Worm (Caenorhabditis elegans) whole organism, L1 larva: Measurements from ENCODE around the gene Y53F4B.51.
"Not testable (repeated sequence)": the region's sequence is repeated elsewhere in the genome, so short reads cannot be mapped to it uniquely, and the experiment has no call there.

Experiments
- aha-1 ChIP-seq: fragments of 150-350 bp; optimal IDR thresholded peaks from 2 replicates; lab custom pipeline; 2014; ENCODE audit warnings: missing biosample characterization, missing genetic modification characterization
- ama-1 ChIP-seq: fragments of 150-350 bp; optimal IDR thresholded peaks from 2 replicates; lab custom pipeline; 2014
- ceh-82 ChIP-seq, 3 experiments: fragments of 150-350 bp in 1 of 3; sonication (generic microtip) in 2 of 3; optimal IDR thresholded peaks; 2 replicates each; lab custom pipeline; 2014 to 2017; ENCODE audit warnings: missing biosample characterization in 3 of 3, missing genetic modification characterization in 3 of 3
- ceh-88 ChIP-seq: fragments of 200-800 bp; sonication (Bioruptor generic); IDR thresholded peaks from 2 replicates; pipeline ENCODE4 v1.3.6; 2022; ENCODE audit warnings: missing genetic modification characterization, missing compliant biosample characterization
- dsc-1 ChIP-seq: sonication (generic microtip); optimal IDR thresholded peaks from 2 replicates; lab custom pipeline; 2016; ENCODE audit warnings: mild to moderate bottlenecking, missing genetic modification characterization, missing compliant biosample characterization
- efl-1 ChIP-seq, 4 experiments: fragments of 150-350 bp; optimal IDR thresholded peaks in 3 of 4; peaks in 1 of 4; 1 replicate in 1 of 4; 2 replicates in 3 of 4; lab custom pipeline; 2014; ENCODE audit warnings: missing biosample characterization in 2 of 4, missing genetic modification characterization in 2 of 4, missing genetic modification reagents in 2 of 4
- efl-3 ChIP-seq: fragments of 200-800 bp; sonication (Bioruptor generic); optimal IDR thresholded peaks from 2 replicates; lab custom pipeline; 2018; ENCODE audit warnings: mild to moderate bottlenecking, missing genetic modification characterization, missing compliant biosample characterization
- fkh-10 ChIP-seq: sonication (generic microtip); optimal IDR thresholded peaks from 2 replicates; lab custom pipeline; 2017; ENCODE audit warnings: missing biosample characterization, missing genetic modification reagents, missing genetic modification characterization
- fkh-4 ChIP-seq: sonication (generic microtip); optimal IDR thresholded peaks from 2 replicates; lab custom pipeline; 2016; ENCODE audit warnings: missing compliant biosample characterization, missing genetic modification characterization, borderline replicate concordance
- fkh-8 ChIP-seq: sonication (generic microtip); optimal IDR thresholded peaks from 2 replicates; lab custom pipeline; 2016; ENCODE audit warnings: mild to moderate bottlenecking, missing genetic modification characterization, missing compliant biosample characterization
- fos-1 ChIP-seq: fragments of 150-350 bp; optimal IDR thresholded peaks from 2 replicates; lab custom pipeline; 2014; ENCODE audit warnings: missing biosample characterization, missing genetic modification characterization
- isw-1 ChIP-seq: fragments of 200-800 bp; sonication (Bioruptor generic); IDR thresholded peaks from 2 replicates; pipeline ENCODE4 v1.3.6; 2022; ENCODE audit warnings: missing genetic modification characterization, missing compliant biosample characterization
- jun-1 ChIP-seq: fragments of 150-350 bp; optimal IDR thresholded peaks from 2 replicates; lab custom pipeline; 2014; ENCODE audit warnings: missing biosample characterization, missing genetic modification reagents, missing genetic modification characterization
- lin-14 ChIP-seq: fragments of 200-800 bp; sonication (Bioruptor generic); optimal IDR thresholded peaks from 2 replicates; lab custom pipeline; 2018; ENCODE audit warnings: mild to moderate bottlenecking, missing genetic modification characterization, moderate library complexity, missing compliant biosample characterization
- lsy-2 ChIP-seq, 2 experiments: fragments of 150-350 bp; optimal IDR thresholded peaks; 2 replicates each; lab custom pipeline; 2014; ENCODE audit warnings: missing biosample characterization in 2 of 2, missing genetic modification characterization in 2 of 2
- mab-9 ChIP-seq: fragments of 200-800 bp; sonication (Bioruptor generic); IDR thresholded peaks from 2 replicates; pipeline ENCODE4 v1.3.6; 2022; ENCODE audit warnings: missing genetic modification reagents, missing genetic modification characterization, missing compliant biosample characterization
- mef-2 ChIP-seq: fragments of 150-350 bp; optimal IDR thresholded peaks from 2 replicates; lab custom pipeline; 2014; ENCODE audit warnings: missing biosample characterization, missing genetic modification characterization
- nhr-19 ChIP-seq: fragments of 200-800 bp; sonication (Bioruptor generic); conservative IDR thresholded peaks from 2 replicates; pipeline ENCODE4 v1.3.6; 2022; ENCODE audit warnings: missing genetic modification characterization, missing compliant biosample characterization
- nhr-47 ChIP-seq: sonication (generic microtip); optimal IDR thresholded peaks from 2 replicates; lab custom pipeline; 2016; ENCODE audit warnings: mild to moderate bottlenecking, missing genetic modification characterization, moderate library complexity, missing compliant biosample characterization
- nhr-71 ChIP-seq: sonication (generic microtip); optimal IDR thresholded peaks from 2 replicates; lab custom pipeline; 2016; ENCODE audit warnings: mild to moderate bottlenecking, missing genetic modification characterization, moderate library complexity, missing compliant biosample characterization
- nhr-85 ChIP-seq: sonication (generic microtip); peaks from one replicate; lab custom pipeline; 2016; ENCODE audit warnings: missing genetic modification characterization, inconsistent platforms, missing compliant biosample characterization
- nhr-90 ChIP-seq: sonication (generic microtip); optimal IDR thresholded peaks from 2 replicates; lab custom pipeline; 2016; ENCODE audit warnings: mild to moderate bottlenecking, missing genetic modification characterization, missing compliant biosample characterization; ENCODE audit not compliant: poor library complexity
- pax-3 ChIP-seq: fragments of 200-800 bp; sonication (Bioruptor generic); optimal IDR thresholded peaks from 2 replicates; lab custom pipeline; 2018; ENCODE audit warnings: mild to moderate bottlenecking, missing genetic modification characterization, moderate library complexity, missing compliant biosample characterization
- snu-23 ChIP-seq: sonication (generic microtip); optimal IDR thresholded peaks from 2 replicates; lab custom pipeline; 2016; ENCODE audit warnings: missing genetic modification characterization, missing compliant biosample characterization
- sox-4 ChIP-seq: sonication (generic microtip); optimal IDR thresholded peaks from 2 replicates; lab custom pipeline; 2016; ENCODE audit warnings: missing genetic modification characterization, missing compliant biosample characterization
- swsn-7 ChIP-seq: sonication (generic microtip); optimal IDR thresholded peaks from 2 replicates; lab custom pipeline; 2016; ENCODE audit warnings: missing genetic modification characterization, missing compliant biosample characterization
- tlp-1 ChIP-seq: fragments of 150-350 bp; optimal IDR thresholded peaks from 2 replicates; lab custom pipeline; 2014; ENCODE audit warnings: missing biosample characterization, missing genetic modification characterization
- unc-86 ChIP-seq: sonication (generic microtip); optimal IDR thresholded peaks from 2 replicates; lab custom pipeline; 2016; ENCODE audit warnings: missing genetic modification characterization, missing compliant biosample characterization
- zip-4 ChIP-seq: fragments of 200-800 bp; sonication (Bioruptor generic); optimal IDR thresholded peaks from 2 replicates; lab custom pipeline; 2018; ENCODE audit warnings: mild to moderate bottlenecking, missing genetic modification characterization, moderate library complexity, missing compliant biosample characterization
- ztf-11 ChIP-seq, 2 experiments: sonication (generic microtip); optimal IDR thresholded peaks; 2 replicates each; lab custom pipeline; 2016 to 2017; ENCODE audit warnings: missing genetic modification characterization in 2 of 2, missing biosample characterization in 1 of 2, missing compliant biosample characterization in 1 of 2
- ztf-4 ChIP-seq: fragments of 150-350 bp; optimal IDR thresholded peaks from 2 replicates; lab custom pipeline; 2014; ENCODE audit warnings: missing biosample characterization, missing genetic modification characterization

Gene Y53F4B.51

DNA sequence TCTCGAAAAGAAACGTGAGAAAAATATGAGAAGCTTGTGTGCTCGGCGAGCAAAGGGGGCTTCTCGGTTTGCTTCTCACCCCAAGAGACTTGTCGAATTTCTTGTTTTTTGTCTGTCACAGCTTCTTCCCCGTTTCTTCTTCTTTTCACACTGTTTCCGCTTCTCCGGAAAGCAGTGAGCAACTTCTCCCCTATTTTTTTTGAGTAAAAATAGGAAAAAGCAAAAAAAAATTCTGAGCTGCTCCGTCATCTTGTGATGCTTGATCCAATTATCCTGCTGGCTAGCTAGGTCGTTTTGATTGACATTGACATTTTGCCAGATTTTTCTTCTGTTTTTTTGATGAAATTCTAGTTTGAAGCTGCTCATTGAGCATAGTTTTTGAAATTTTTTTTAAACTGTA lies at the start of gene Y53F4B.51:
Gene Y53F4B.51 (minus strand): TSS at position 63 of the 400 bp plus-strand sequence.
- peak; percentile 74 for TF ChIP-seq fkh-10 (GFP tag; lab: Kevin White, UChicago)
- TF ChIP-seq lin-14 (GFP tag; lab: Kevin White, UChicago) = peak; percentile 46
- no peak for TF ChIP-seq fos-1
- TF ChIP-seq ztf-11 (tag; optimal IDR thresholded peaks at IDR 0.05; lab: Kevin White, UChicago) = no peak

DNA sequence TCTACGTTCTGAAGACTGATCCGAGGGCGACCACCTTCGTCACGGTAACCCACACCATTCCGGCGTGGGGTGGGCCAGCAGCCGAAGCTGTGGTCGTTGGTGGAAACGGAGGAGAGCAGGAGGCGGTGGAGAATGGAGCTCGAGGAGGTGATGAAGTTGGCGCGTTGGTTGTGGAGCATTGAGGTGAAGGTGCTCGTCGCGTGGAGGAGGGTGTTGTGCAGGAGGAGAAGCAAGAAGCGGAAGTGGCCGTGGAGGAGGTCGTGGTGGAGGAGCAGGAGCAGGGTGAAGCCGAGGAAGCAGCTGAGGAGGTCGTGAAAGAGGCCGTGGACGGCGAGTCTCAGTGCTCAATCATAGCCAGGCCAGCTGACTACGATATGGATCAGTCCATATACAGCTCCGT lies 44.0 kb upstream of the Y53F4B.51 start, which contains the start of gene Y53F4B.17:
Gene Y53F4B.17 (plus strand): TSS at position 375 of the 400 bp plus-strand sequence.
- TF ChIP-seq aha-1 (tag; lab: Kevin White, UChicago) (no peak), isw-1 (GFP tag; lab: Robert Waterston, UW) (no peak), dsc-1 (tag; lab: Kevin White, UChicago) (no peak), nhr-71 (tag; lab: Kevin White, UChicago) (no peak), nhr-90 (tag; lab: Kevin White, UChicago) (no peak), ztf-4 (tag; lab: Kevin White, UChicago) (no peak), fkh-4 (tag; lab: Kevin White, UChicago) (no peak), tlp-1 (no peak), zip-4 (GFP tag; lab: Kevin White, UChicago) (no peak), snu-23 (no peak), pax-3 (tag; lab: Kevin White, UChicago) (no peak), unc-86 (tag; lab: Kevin White, UChicago) (no peak), ama-1 (lab: Kevin White, UChicago) (no peak), efl-3 (no peak), lin-14 (GFP tag; lab: Kevin White, UChicago) (no peak), jun-1 (no peak), mef-2 (no peak), ceh-82 (tag; optimal IDR thresholded peaks at IDR 0.05; lab: Kevin White, UChicago) (no peak)
- TF ChIP-seq, all 84 proteins: peak for 0

DNA sequence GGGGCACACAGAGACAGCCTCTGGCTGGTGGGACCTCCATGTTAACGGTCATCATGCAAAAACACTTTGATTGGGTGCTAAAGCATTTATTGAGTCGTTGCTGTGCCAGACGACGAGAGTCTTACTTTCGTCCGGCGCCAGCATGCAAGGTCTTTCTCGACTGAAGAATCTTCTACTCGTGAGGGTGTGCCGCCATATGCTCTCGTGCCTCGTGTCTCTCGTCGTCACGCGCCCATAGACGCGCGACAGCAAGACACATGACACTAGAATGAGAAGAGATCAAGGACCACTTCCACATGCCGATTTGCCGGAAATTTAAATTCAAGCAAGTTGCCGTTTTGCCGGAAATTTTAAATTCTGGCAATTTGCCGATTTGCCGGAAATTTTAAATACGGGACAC lies 29.6 kb upstream of the Y53F4B.51 start:
- TF ChIP-seq nhr-19 (GFP tag; lab: Robert Waterston, UW) (peak; percentile 63), ceh-88 (GFP tag; lab: Robert Waterston, UW) (0 out of 2 replicates have a peak, but pooled peaks have one; percentile 32), fkh-8 (tag; lab: Kevin White, UChicago) (peak; percentile 56), unc-86 (tag; lab: Kevin White, UChicago) (peak; percentile 20), lsy-2 (tag; optimal IDR thresholded peaks at IDR 0.05; lab: Kevin White, UChicago) (peak in 1 of 2 experiments; percentile 2), mab-9 (0 out of 2 replicates have a peak, but pooled peaks have one; percentile 44), nhr-85 (tag; lab: Kevin White, UChicago) (peak; percentile 63), swsn-7 (tag; lab: Kevin White, UChicago) (peak; percentile 7), snu-23 (peak; percentile 25), isw-1 (GFP tag; lab: Robert Waterston, UW) (peak; percentile 46), nhr-47 (tag; lab: Kevin White, UChicago) (peak; percentile 35), efl-1 (optimal IDR thresholded peaks at IDR 0.05; lab: Kevin White, UChicago) (peak in 1 of 2 experiments; percentile 30), nhr-71 (tag; lab: Kevin White, UChicago) (peak; percentile 62)
- not testable (repeated sequence) for TF ChIP-seq efl-1 (GFP tag; optimal IDR thresholded peaks at IDR 0.05 in 1 of 2; lab: Kevin White, UChicago)

- TF ChIP-seq nhr-19 (GFP tag; lab: Robert Waterston, UW) (peak; percentile 49), unc-86 (tag; lab: Kevin White, UChicago) (peak; percentile 17), nhr-71 (tag; lab: Kevin White, UChicago) (peak; percentile 42), fkh-8 (tag; lab: Kevin White, UChicago) (peak; percentile 10), lin-14 (GFP tag; lab: Kevin White, UChicago) (peak; percentile 42), ceh-88 (GFP tag; lab: Robert Waterston, UW) (peak; percentile 15; the same call in 1 of the 2 replicates), nhr-47 (tag; lab: Kevin White, UChicago) (peak; percentile 43), efl-1 (optimal IDR thresholded peaks at IDR 0.05; lab: Kevin White, UChicago) (peak in 1 of 2 experiments; percentile 20), snu-23 (peak; percentile 6), ama-1 (lab: Kevin White, UChicago) (peak; percentile 40), isw-1 (GFP tag; lab: Robert Waterston, UW) (peak; percentile 30; the same call in 1 of the 2 replicates)
- not testable (repeated sequence) for TF ChIP-seq efl-1 (GFP tag; optimal IDR thresholded peaks at IDR 0.05 in 1 of 2; lab: Kevin White, UChicago)
Measured at ce11 chrII:15042783-15043182, 28.5 kb upstream of the Y53F4B.51 start.

DNA sequence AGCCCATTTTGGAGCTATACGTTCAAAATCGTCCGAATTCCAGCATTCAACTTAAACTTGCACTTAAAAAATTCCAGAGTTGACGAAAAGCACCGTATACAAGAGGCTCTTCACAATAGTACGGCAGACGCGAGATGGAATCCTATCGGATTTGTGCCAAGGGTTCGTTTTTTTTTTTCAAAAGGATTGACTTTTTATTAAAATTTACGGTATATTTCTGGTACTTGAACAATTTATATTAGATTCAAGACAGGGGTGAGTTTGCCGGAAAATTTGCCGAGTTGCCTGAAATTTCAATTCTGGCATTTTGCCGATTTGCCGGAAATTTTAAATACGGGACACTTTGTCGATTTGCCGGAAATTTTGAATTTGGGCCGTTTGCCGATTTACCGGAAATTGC lies 28.1 kb upstream of the Y53F4B.51 start:
- TF ChIP-seq sox-4 (tag; lab: Kevin White, UChicago) (no peak), nhr-85 (tag; lab: Kevin White, UChicago) (peak; percentile 59)
